Fruit fly (Drosophila melanogaster): ENCODE measurements around the gene CG11333.

The CG11333 gene

dm6 chr3R:31424427-31424826 is 38.7 kb upstream of the CG11333 start (continued):
- TF ChIP-seq exex (tag; optimal IDR thresholded peaks at IDR 0.05) (no peak), sr (GFP tag; IDR thresholded peaks at IDR 0.05) (no peak), Spps (tag; optimal IDR thresholded peaks at IDR 0.05) (no peak), CG11504 (tag; optimal IDR thresholded peaks at IDR 0.05) (peak; percentile 44), CG13287 (GFP tag; IDR thresholded peaks at IDR 0.05; ENCODE audit: partially characterized antibody) (no peak), slbo (GFP tag; IDR thresholded peaks at IDR 0.05) (peak; percentile 61), TFAM (GFP tag; optimal IDR thresholded peaks at IDR 0.05) (no peak), CG11696 (GFP tag; IDR thresholded peaks at IDR 0.05) (no peak), fu2 (GFP tag; optimal IDR thresholded peaks at IDR 0.05) (no peak), ewg (GFP tag; optimal IDR thresholded peaks at IDR 0.05) (no peak), cwo (GFP tag; optimal IDR thresholded peaks at IDR 0.05) (peak; percentile 8), CG5953 (GFP tag; IDR thresholded peaks at IDR 0.05) (no peak; the same call in 1 of the 2 replicates), sd (tag; optimal IDR thresholded peaks at IDR 0.05) (no peak), ttk (GFP tag; IDR thresholded peaks at IDR 0.05) (peak; percentile 50; the same call in 1 of the 2 replicates), danr (GFP tag; IDR thresholded peaks at IDR 0.05) (no peak), prd (optimal IDR thresholded peaks at IDR 0.05) (no peak), prd (GFP tag; IDR thresholded peaks at IDR 0.05) (no peak; the same call in 1 of the 3 replicates), hth (optimal IDR thresholded peaks at IDR 0.05) (no peak), crc (GFP tag; optimal IDR thresholded peaks at IDR 0.05) (no peak), wor (GFP tag; IDR thresholded peaks at IDR 0.05) (no peak), Fer3 (tag; optimal IDR thresholded peaks at IDR 0.05) (peak; percentile 37), ato (GFP tag; IDR thresholded peaks at IDR 0.05; ENCODE audit: partially characterized antibody) (no peak), gro (GFP tag; optimal IDR thresholded peaks at IDR 0.05) (no peak), CG31365 (tag; optimal IDR thresholded peaks at IDR 0.05) (no peak), CG13894 (tag; optimal IDR thresholded peaks at IDR 0.05) (no peak), CG11398 (GFP tag; optimal IDR thresholded peaks at IDR 0.05) (no peak), CG15479 (GFP tag; optimal IDR thresholded peaks at IDR 0.05) (no peak), CG2116 (GFP tag; optimal IDR thresholded peaks at IDR 0.05) (no peak), CG2678 (tag; optimal IDR thresholded peaks at IDR 0.05) (peak; percentile 55), Dp (GFP tag; optimal IDR thresholded peaks at IDR 0.05) (no peak), Nf-YA (GFP tag; IDR thresholded peaks at IDR 0.05) (no peak), CG10543 (GFP tag; optimal IDR thresholded peaks at IDR 0.05) (no peak), CG6175 (GFP tag; IDR thresholded peaks at IDR 0.05) (no peak), peb (GFP tag; IDR thresholded peaks at IDR 0.05) (no peak), CG12071 (GFP tag; optimal IDR thresholded peaks at IDR 0.05) (no peak), bbx (GFP tag; IDR thresholded peaks at IDR 0.05; ENCODE audit: partially characterized antibody) (no peak), unc-4 (GFP tag; IDR thresholded peaks at IDR 0.05; ENCODE audit: partially characterized antibody) (no peak), CG32772 (GFP tag; IDR thresholded peaks at IDR 0.05) (no peak), CG1602 (GFP tag; optimal IDR thresholded peaks at IDR 0.05) (no peak), Sry-δ (GFP tag; optimal IDR thresholded peaks at IDR 0.05) (no peak), CG7556 (GFP tag; optimal IDR thresholded peaks at IDR 0.05) (no peak), trem (tag; optimal IDR thresholded peaks at IDR 0.05) (no peak), BtbVII (GFP tag; optimal IDR thresholded peaks at IDR 0.05) (no peak), cg (GFP tag; optimal IDR thresholded peaks at IDR 0.05) (no peak), dm (GFP tag; optimal IDR thresholded peaks at IDR 0.05) (no peak), HLHmδ (GFP tag; optimal IDR thresholded peaks at IDR 0.05) (no peak), zfh2 (GFP tag; optimal IDR thresholded peaks at IDR 0.05) (no peak), CG7987 (GFP tag; optimal IDR thresholded peaks at IDR 0.05) (no peak), Awh (GFP tag; IDR thresholded peaks at IDR 0.05) (0 out of 2 replicates have a peak, but pooled peaks have one; percentile 21), toy (GFP tag; IDR thresholded peaks at IDR 0.05) (no peak), gfzf (GFP tag; optimal IDR thresholded peaks at IDR 0.05) (no peak), lilli (GFP tag; optimal IDR thresholded peaks at IDR 0.05) (peak; percentile 29)
